Worm (Caenorhabditis elegans) whole organism, L2 larva: Measurements from ENCODE around the gene tba-9.

Experiments used
- C34F6.9 ChIP-seq: fragments of 150-350 bp; optimal IDR thresholded peaks from 2 replicates; lab custom pipeline; 2014; ENCODE audit warnings: missing biosample characterization, missing genetic modification characterization
- F13H6.1 ChIP-seq: sonication (generic microtip); optimal IDR thresholded peaks from 2 replicates; lab custom pipeline; 2016; ENCODE audit warnings: missing genetic modification characterization, missing compliant biosample characterization
- R02D3.7 ChIP-seq: fragments of 150-350 bp; optimal IDR thresholded peaks from 2 replicates; lab custom pipeline; 2014; ENCODE audit warnings: missing biosample characterization, missing genetic modification characterization
- Y55F3AM.14 ChIP-seq: fragments of 200-800 bp; sonication (Bioruptor generic); optimal IDR thresholded peaks from 2 replicates; lab custom pipeline; 2018; ENCODE audit warnings: mild to moderate bottlenecking, missing genetic modification characterization, missing compliant biosample characterization
- ZK546.5 ChIP-seq: sonication (generic microtip); optimal IDR thresholded peaks from 2 replicates; lab custom pipeline; 2017; ENCODE audit warnings: missing biosample characterization, missing genetic modification characterization
- alr-1 ChIP-seq: fragments of 150-350 bp; optimal IDR thresholded peaks from 2 replicates; lab custom pipeline; 2014; ENCODE audit warnings: missing biosample characterization, missing genetic modification characterization
- aly-2 ChIP-seq: fragments of 150-350 bp; optimal IDR thresholded peaks from 2 replicates; lab custom pipeline; 2014; ENCODE audit warnings: missing biosample characterization, missing genetic modification characterization
- ceh-82 ChIP-seq: fragments of 150-350 bp; optimal IDR thresholded peaks from 2 replicates; lab custom pipeline; 2014; ENCODE audit warnings: missing biosample characterization, missing genetic modification characterization
- dmd-4 ChIP-seq: sonication (generic microtip); optimal IDR thresholded peaks from 2 replicates; lab custom pipeline; 2017; ENCODE audit warnings: missing biosample characterization, missing genetic modification characterization
- elt-1 ChIP-seq: fragments of 150-350 bp; optimal IDR thresholded peaks from 2 replicates; lab custom pipeline; 2014; ENCODE audit warnings: missing biosample characterization, missing genetic modification characterization
- elt-3 ChIP-seq: sonication (generic microtip); optimal IDR thresholded peaks from 2 replicates; lab custom pipeline; 2017; ENCODE audit warnings: missing biosample characterization, missing genetic modification characterization
- fos-1 ChIP-seq: fragments of 150-350 bp; optimal IDR thresholded peaks from 2 replicates; lab custom pipeline; 2014; ENCODE audit warnings: missing biosample characterization, missing genetic modification characterization
- lin-11 ChIP-seq: fragments of 150-350 bp; sonication (generic microtip); optimal IDR thresholded peaks from 2 replicates; lab custom pipeline; 2014; ENCODE audit warnings: missing biosample characterization, missing genetic modification characterization, inconsistent platforms, mixed read lengths
- lin-13 ChIP-seq: fragments of 150-350 bp; optimal IDR thresholded peaks from 2 replicates; lab custom pipeline; 2014; ENCODE audit warnings: missing biosample characterization, missing genetic modification reagents, missing genetic modification characterization
- lin-39 ChIP-seq: fragments of 150-350 bp; optimal IDR thresholded peaks from 2 replicates; lab custom pipeline; 2014; ENCODE audit warnings: missing biosample characterization, missing genetic modification reagents, missing genetic modification characterization
- lsy-2 ChIP-seq, 2 experiments: fragments of 150-350 bp in 1 of 2; sonication (generic microtip) in 1 of 2; optimal IDR thresholded peaks; 2 replicates each; lab custom pipeline; 2014 to 2017; ENCODE audit warnings: missing biosample characterization in 2 of 2, missing genetic modification characterization in 2 of 2
- mab-5 ChIP-seq: fragments of 150-350 bp; optimal IDR thresholded peaks from 2 replicates; lab custom pipeline; 2014; ENCODE audit warnings: missing biosample characterization, missing genetic modification characterization
- mbf-1 ChIP-seq: sonication (generic microtip); optimal IDR thresholded peaks from 2 replicates; lab custom pipeline; 2017; ENCODE audit warnings: missing biosample characterization, missing genetic modification characterization
- nhr-10 ChIP-seq: sonication (generic microtip); optimal IDR thresholded peaks from 2 replicates; lab custom pipeline; 2017; ENCODE audit warnings: missing biosample characterization, missing genetic modification characterization
- nhr-129 ChIP-seq: fragments of 150-350 bp; optimal IDR thresholded peaks from 2 replicates; lab custom pipeline; 2014; ENCODE audit warnings: missing biosample characterization, missing genetic modification characterization
- nhr-21 ChIP-seq: fragments of 150-350 bp; optimal IDR thresholded peaks from 2 replicates; lab custom pipeline; 2014; ENCODE audit warnings: missing biosample characterization, missing genetic modification characterization
- nhr-237 ChIP-seq: fragments of 150-350 bp; optimal IDR thresholded peaks from 2 replicates; lab custom pipeline; 2014; ENCODE audit warnings: missing biosample characterization, missing genetic modification characterization
- nhr-25 ChIP-seq: fragments of 150-350 bp; sonication (generic microtip); optimal IDR thresholded peaks from 3 replicates; lab custom pipeline; 2014; ENCODE audit warnings: missing biosample characterization, missing genetic modification characterization
- nhr-6 ChIP-seq: fragments of 150-350 bp; optimal IDR thresholded peaks from 2 replicates; lab custom pipeline; 2014; ENCODE audit warnings: missing biosample characterization, missing genetic modification characterization
- peb-1 ChIP-seq: fragments of 150-350 bp; optimal IDR thresholded peaks from 2 replicates; lab custom pipeline; 2014; ENCODE audit warnings: missing biosample characterization, missing genetic modification characterization
- sem-4 ChIP-seq: fragments of 150-350 bp; optimal IDR thresholded peaks from 2 replicates; lab custom pipeline; 2014; ENCODE audit warnings: missing biosample characterization, missing genetic modification reagents, missing genetic modification characterization
- sma-3 ChIP-seq: sonication (generic microtip); optimal IDR thresholded peaks from 2 replicates; lab custom pipeline; 2016; ENCODE audit warnings: missing genetic modification reagents, missing genetic modification characterization, missing compliant biosample characterization
- sma-9 ChIP-seq, 2 experiments: fragments of 150-350 bp in 1 of 2; sonication (generic microtip) in 1 of 2; optimal IDR thresholded peaks; 2 replicates each; lab custom pipeline; 2014 to 2016; ENCODE audit warnings: missing genetic modification characterization in 2 of 2, mild to moderate bottlenecking in 1 of 2, missing biosample characterization in 1 of 2, missing compliant biosample characterization in 1 of 2, missing genetic modification reagents in 1 of 2, moderate library complexity in 1 of 2
- unc-55 ChIP-seq: fragments of 150-350 bp; sonication (generic microtip); optimal IDR thresholded peaks from 3 replicates; lab custom pipeline; 2014; ENCODE audit warnings: missing biosample characterization, missing genetic modification reagents, missing genetic modification characterization
- zag-1 ChIP-seq: fragments of 150-350 bp; optimal IDR thresholded peaks from 2 replicates; lab custom pipeline; 2014; ENCODE audit warnings: missing biosample characterization, missing genetic modification characterization
- ztf-1 ChIP-seq: fragments of 200-800 bp; sonication (Bioruptor generic); conservative IDR thresholded peaks from 2 replicates; pipeline ENCODE4 v1.3.6; 2022; ENCODE audit warnings: missing genetic modification characterization, missing compliant biosample characterization
- ztf-11 ChIP-seq: sonication (generic microtip); optimal IDR thresholded peaks from 2 replicates; lab custom pipeline; 2017; ENCODE audit warnings: missing biosample characterization, missing genetic modification characterization
- ztf-4 ChIP-seq: fragments of 150-350 bp; optimal IDR thresholded peaks from 2 replicates; lab custom pipeline; 2014; ENCODE audit warnings: missing biosample characterization, missing genetic modification characterization

Gene tba-9

DNA sequence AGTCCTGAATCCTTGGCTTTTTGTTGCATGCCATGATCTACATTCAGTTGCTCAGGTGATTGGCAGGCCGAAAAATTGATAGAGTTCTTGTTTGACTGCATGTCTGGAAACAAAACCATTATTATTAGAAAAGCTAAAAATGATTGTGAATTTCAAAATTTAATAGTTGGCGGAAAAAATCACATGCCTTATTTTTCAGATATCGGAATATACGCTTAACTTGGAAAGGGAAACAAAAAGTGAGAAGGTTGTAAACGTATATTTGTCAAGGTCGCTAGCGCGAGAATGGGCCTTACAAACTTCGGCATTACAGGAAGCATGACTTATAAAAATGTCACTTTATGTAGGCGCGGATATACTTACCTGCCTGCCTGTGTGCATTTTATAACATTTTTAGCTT, 19.1 kb downstream of the tba-9 start, which contains the start of gene K09C4.9:
TSS of gene K09C4.9 (minus strand) at position 101 of the 400 bp plus-strand sequence.
- TF ChIP-seq sma-9 (GFP tag; optimal IDR thresholded peaks at IDR 0.05; lab: Kevin White, UChicago): no peak
- no peak for TF ChIP-seq sma-9 (tag; optimal IDR thresholded peaks at IDR 0.05; lab: Kevin White, UChicago)
- TF ChIP-seq F13H6.1 (tag; lab: Kevin White, UChicago): no peak
- no peak for TF ChIP-seq peb-1
- TF ChIP-seq lin-39 (tag; lab: Kevin White, UChicago): no peak
- no peak for TF ChIP-seq lsy-2 (tag; optimal IDR thresholded peaks at IDR 0.05; lab: Kevin White, UChicago)
- TF ChIP-seq mab-5 (tag; lab: Kevin White, UChicago): no peak
- no peak for TF ChIP-seq ztf-11 (tag; lab: Kevin White, UChicago)
- TF ChIP-seq aly-2 (tag; lab: Kevin White, UChicago): no peak
- TF ChIP-seq Y55F3AM.14 (GFP tag; lab: Kevin White, UChicago): no peak
- TF ChIP-seq dmd-4 (tag; lab: Kevin White, UChicago): no peak
- TF ChIP-seq lin-11 (tag; lab: Kevin White, UChicago): no peak
- no peak for TF ChIP-seq lin-13

DNA sequence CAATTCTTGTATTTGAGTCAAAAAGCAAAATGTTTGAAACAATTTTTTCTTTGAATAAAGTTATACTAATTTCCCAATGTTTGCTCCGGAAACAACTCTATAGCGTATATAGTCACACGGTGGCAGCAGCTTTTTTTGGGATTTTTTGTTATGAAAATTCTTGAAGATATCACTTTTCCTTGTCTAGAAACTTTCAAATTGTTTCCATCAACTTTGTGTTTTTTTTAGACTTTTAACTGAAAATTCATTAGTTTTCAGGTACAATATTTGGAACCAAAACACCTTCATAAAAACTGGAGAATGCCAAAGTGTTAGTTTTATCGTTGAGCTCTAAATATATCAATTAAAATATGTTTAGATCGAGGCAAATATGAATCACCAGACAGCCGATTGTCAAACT, 20.0 kb downstream of the tba-9 start, which contains the start of gene K09C4.7:
TSS of gene K09C4.7 (plus strand) at position 301 of the 400 bp plus-strand sequence.
- TF ChIP-seq unc-55 (GFP tag; lab: Kevin White, UChicago): no peak
- no peak for TF ChIP-seq nhr-6
- no peak for TF ChIP-seq lin-13
- no peak for TF ChIP-seq zag-1 (tag; lab: Kevin White, UChicago)
- no peak for TF ChIP-seq nhr-25 (tag; lab: Kevin White, UChicago)
- no peak for TF ChIP-seq ceh-82 (tag; lab: Kevin White, UChicago)
- no peak for TF ChIP-seq aly-2 (tag; lab: Kevin White, UChicago)
- TF ChIP-seq alr-1 (tag; lab: Kevin White, UChicago): no peak
- TF ChIP-seq nhr-10 (tag; lab: Kevin White, UChicago): no peak
- no peak for TF ChIP-seq fos-1 (tag; lab: Kevin White, UChicago)
- TF ChIP-seq F13H6.1 (tag; lab: Kevin White, UChicago): no peak
- TF ChIP-seq sma-3 (GFP tag; lab: Kevin White, UChicago): no peak
- no peak for TF ChIP-seq elt-1 (tag; lab: Kevin White, UChicago)
- TF ChIP-seq mbf-1: no peak

DNA sequence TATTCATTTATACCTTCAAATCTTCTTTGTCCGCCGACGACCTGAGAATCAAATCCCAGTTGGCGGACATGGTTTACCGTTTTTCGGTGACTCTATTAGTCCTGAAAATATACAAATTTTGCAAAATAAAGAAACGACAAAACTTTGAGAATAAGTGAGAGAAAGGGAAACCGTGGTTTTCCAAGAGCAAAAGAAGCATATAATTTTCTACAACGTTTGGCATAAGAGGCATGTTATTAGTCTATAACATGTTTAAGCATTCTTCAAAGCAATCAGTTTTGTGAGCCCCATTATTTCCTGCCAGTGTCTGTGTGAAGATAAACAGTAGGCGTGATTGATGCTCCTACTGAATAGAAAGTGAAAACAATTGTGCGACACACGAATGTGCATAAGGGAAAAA, 27.5 kb downstream of the tba-9 start, which contains the start of gene K09C4.10:
TSS of gene K09C4.10 (minus strand) at position 101 of the 400 bp plus-strand sequence.
- TF ChIP-seq zag-1 (tag; lab: Kevin White, UChicago): no peak
- TF ChIP-seq nhr-6: no peak
- no peak for TF ChIP-seq dmd-4 (tag; lab: Kevin White, UChicago)
- TF ChIP-seq nhr-237 (tag; lab: Kevin White, UChicago): no peak
- TF ChIP-seq ztf-4 (tag; lab: Kevin White, UChicago): no peak
- no peak for TF ChIP-seq nhr-21
- TF ChIP-seq ztf-1 (GFP tag; lab: Robert Waterston, UW): no peak
- TF ChIP-seq C34F6.9 (tag; lab: Kevin White, UChicago): no peak
- TF ChIP-seq nhr-25 (tag; lab: Kevin White, UChicago): no peak
- TF ChIP-seq ZK546.5 (tag; lab: Kevin White, UChicago): no peak
- TF ChIP-seq R02D3.7 (tag; lab: Kevin White, UChicago): no peak

- no peak for TF ChIP-seq lin-13
- TF ChIP-seq fos-1 (tag; lab: Kevin White, UChicago): peak; percentile 17
These were observed 29.7 kb downstream of the tba-9 start, which contains the start of gene K09C4.5 for ce11 chrX:3282306-3282705. Gene K09C4.5, plus strand, starts transcription at chrX:3282631.

DNA sequence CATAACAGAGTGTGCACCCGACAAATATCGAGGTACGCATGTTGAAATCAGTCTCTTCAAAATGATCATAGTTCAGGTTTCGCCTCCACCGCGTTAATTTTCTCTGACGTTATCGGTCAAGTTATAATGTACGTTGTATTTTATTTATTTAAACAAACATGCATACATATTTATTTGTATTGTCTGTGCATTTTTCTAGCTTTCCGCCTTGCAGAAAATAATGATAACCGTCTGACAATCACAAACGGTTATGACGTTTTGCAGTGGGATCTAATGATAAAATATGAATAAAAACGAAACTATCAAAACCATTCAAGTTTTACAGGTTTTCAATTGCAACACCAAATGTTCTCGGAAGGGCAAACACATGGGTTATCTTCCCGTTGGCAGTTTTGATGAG, 30.6 kb downstream of the tba-9 start:
- TF ChIP-seq nhr-129 (tag; lab: Kevin White, UChicago) (no peak), sem-4 (tag; lab: Kevin White, UChicago) (no peak), sma-9 (GFP tag; optimal IDR thresholded peaks at IDR 0.05; lab: Kevin White, UChicago) (peak; percentile 36), sma-9 (tag; optimal IDR thresholded peaks at IDR 0.05; lab: Kevin White, UChicago) (no peak), F13H6.1 (tag; lab: Kevin White, UChicago) (peak; percentile 13), elt-3 (tag; lab: Kevin White, UChicago) (no peak), fos-1 (tag; lab: Kevin White, UChicago) (peak; percentile 47), nhr-237 (tag; lab: Kevin White, UChicago) (no peak)
